Fruit fly (Drosophila melanogaster) whole organism, embryonic: ENCODE measurements around the gene mRpS35.
A peak's percentile ranks its signal among the peaks of the same experiment; 100 is the strongest.

Experiments
- Ada2b ChIP-seq: fragments of 200-800 bp; sonication (Bioruptor generic); IDR thresholded peaks from 2 replicates; pipeline ENCODE4 v1.3.6; 2022; ENCODE audit warnings: missing biosample characterization, missing genetic modification characterization
- Asciz ChIP-seq: fragments of 200-800 bp; sonication (Bioruptor generic); optimal IDR thresholded peaks from 2 replicates; lab custom pipeline; 2017; ENCODE audit warnings: missing biosample characterization, mild to moderate bottlenecking, missing genetic modification characterization, missing genetic modification reagents
- Bteb2 ChIP-seq: fragments of 200-800 bp; sonication (Bioruptor generic); optimal IDR thresholded peaks from 2 replicates; lab custom pipeline; 2016; ENCODE audit warnings: missing biosample characterization, missing genetic modification characterization
- CG10366 ChIP-seq: fragments of 200-800 bp; sonication (Bioruptor generic); IDR thresholded peaks from 2 replicates; pipeline ENCODE4 v1.3.6; 2022; ENCODE audit warnings: missing biosample characterization, missing genetic modification characterization
- CG11093 ChIP-seq: fragments of 200-800 bp; sonication (Bioruptor generic); IDR thresholded peaks from 3 replicates; pipeline ENCODE4 v1.3.6; 2022; ENCODE audit warnings: missing biosample characterization, missing genetic modification characterization
- CG11456 ChIP-seq: fragments of 200-800 bp; sonication (Bioruptor generic); IDR thresholded peaks from 3 replicates; pipeline ENCODE4 v1.3.6; 2022; ENCODE audit warnings: missing biosample characterization, missing genetic modification characterization
- CG11504 ChIP-seq: fragments of 200-800 bp; sonication (Bioruptor generic); optimal IDR thresholded peaks from 3 replicates; lab custom pipeline; 2019; ENCODE audit warnings: missing biosample characterization, mild to moderate bottlenecking, missing genetic modification characterization, moderate library complexity
- CG14050 ChIP-seq: fragments of 200-800 bp; sonication (Bioruptor generic); IDR thresholded peaks from 3 replicates; pipeline ENCODE4 v1.3.6; 2022; ENCODE audit warnings: missing biosample characterization, missing genetic modification characterization
- CG15269 ChIP-seq: fragments of 200-800 bp; sonication (Bioruptor generic); optimal IDR thresholded peaks from 2 replicates; lab custom pipeline; 2018; ENCODE audit warnings: missing biosample characterization, mild to moderate bottlenecking, missing genetic modification characterization, moderate library complexity
- CG1529 ChIP-seq: fragments of 200-800 bp; sonication (Bioruptor generic); optimal IDR thresholded peaks from 3 replicates; lab custom pipeline; 2018; ENCODE audit warnings: missing biosample characterization, missing genetic modification characterization
- CG17568 ChIP-seq: fragments of 200-800 bp; sonication (Bioruptor generic); optimal IDR thresholded peaks from 2 replicates; lab custom pipeline; 2018; ENCODE audit warnings: missing biosample characterization, mild to moderate bottlenecking, missing genetic modification characterization, moderate library complexity
- CG17912 ChIP-seq: fragments of 200-800 bp; sonication (Bioruptor generic); optimal IDR thresholded peaks from 2 replicates; lab custom pipeline; 2018; ENCODE audit warnings: missing biosample characterization, mild to moderate bottlenecking, missing genetic modification characterization
- CG2712 ChIP-seq: fragments of 200-800 bp; optimal IDR thresholded peaks from 3 replicates; lab custom pipeline; 2019; ENCODE audit warnings: missing biosample characterization, mild to moderate bottlenecking, missing genetic modification characterization, moderate library complexity
- CG30403 ChIP-seq: fragments of 200-800 bp; sonication (Bioruptor generic); optimal IDR thresholded peaks from 3 replicates; lab custom pipeline; 2016; ENCODE audit warnings: missing biosample characterization, missing genetic modification characterization
- CG32772 ChIP-seq: fragments of 200-800 bp; sonication (Bioruptor generic); IDR thresholded peaks from 2 replicates; pipeline ENCODE4 v1.3.6; 2022; ENCODE audit warnings: missing biosample characterization, missing genetic modification characterization
- CG3847 ChIP-seq: fragments of 200-800 bp; sonication (Bioruptor generic); IDR thresholded peaks from 2 replicates; pipeline ENCODE4 v1.3.6; 2022; ENCODE audit warnings: missing biosample characterization, missing genetic modification characterization
- CG7839 ChIP-seq: fragments of 200-800 bp; sonication (Bioruptor generic); optimal IDR thresholded peaks from 3 replicates; lab custom pipeline; 2018; ENCODE audit warnings: missing biosample characterization, mild to moderate bottlenecking, missing genetic modification characterization, moderate library complexity
- E2f2 ChIP-seq: fragments of 200-800 bp; sonication (Bioruptor generic); IDR thresholded peaks from 2 replicates; pipeline ENCODE4 v1.3.6; 2022; ENCODE audit warnings: missing biosample characterization, missing genetic modification characterization
- H2.0 ChIP-seq: fragments of 200-800 bp; sonication (Bioruptor generic); IDR thresholded peaks from 2 replicates; pipeline ENCODE4 v1.3.6; 2022; ENCODE audit warnings: missing biosample characterization, missing genetic modification characterization
- HLH3B ChIP-seq: fragments of 200-800 bp; sonication (Bioruptor generic); IDR thresholded peaks from 2 replicates; pipeline ENCODE4 v1.3.6; 2022; ENCODE audit warnings: missing biosample characterization, missing genetic modification characterization
- Hr51 ChIP-seq, 2 experiments: fragments of 200-800 bp; sonication (Bioruptor generic); optimal IDR thresholded peaks; 2 replicates in 1 of 2; 3 replicates in 1 of 2; lab custom pipeline; 2016 to 2018; ENCODE audit warnings: missing biosample characterization in 2 of 2, missing genetic modification characterization in 2 of 2, mild to moderate bottlenecking in 1 of 2, moderate library complexity in 1 of 2
- Lhr ChIP-seq: fragments of 200-800 bp; sonication (Bioruptor generic); optimal IDR thresholded peaks from 3 replicates; lab custom pipeline; 2017; ENCODE audit warnings: mild to moderate bottlenecking, missing biosample characterization, missing genetic modification reagents, missing genetic modification characterization
- Med ChIP-seq: fragments of 200-800 bp; sonication (Bioruptor generic); peaks from one replicate; lab custom pipeline; 2016; ENCODE audit warnings: missing biosample characterization, missing genetic modification characterization, mild to moderate bottlenecking, inconsistent platforms, moderate library complexity
- NFAT ChIP-seq: fragments of 200-800 bp; sonication (Bioruptor generic); IDR thresholded peaks from 2 replicates; pipeline ENCODE4 v1.3.6; 2022; ENCODE audit warnings: missing biosample characterization, missing genetic modification characterization
- Nf-YC ChIP-seq: fragments of 200-800 bp; optimal IDR thresholded peaks from 3 replicates; lab custom pipeline; 2019; ENCODE audit warnings: missing biosample characterization, mild to moderate bottlenecking, missing genetic modification characterization, moderate library complexity
- Scr ChIP-seq: fragments of 200-800 bp; sonication (Bioruptor generic); IDR thresholded peaks from 2 replicates; pipeline ENCODE4 v1.3.6; 2022; ENCODE audit warnings: missing biosample characterization, missing genetic modification characterization; ENCODE audit not compliant: partially characterized antibody
- Sox102F ChIP-seq: fragments of 200-800 bp; sonication (Bioruptor generic); optimal IDR thresholded peaks from 2 replicates; lab custom pipeline; 2018; ENCODE audit warnings: missing biosample characterization, mild to moderate bottlenecking, missing genetic modification characterization, moderate library complexity
- Tbp ChIP-seq: fragments of >200 bp; optimal IDR thresholded peaks from 2 replicates; lab custom pipeline; 2018; ENCODE audit warnings: missing biosample characterization, missing genetic modification characterization
- al ChIP-seq: fragments of 200-800 bp; sonication (Bioruptor generic); IDR thresholded peaks from 2 replicates; pipeline ENCODE4 v1.3.6; 2022; ENCODE audit warnings: missing biosample characterization, missing genetic modification characterization
- ap ChIP-seq: fragments of 200-800 bp; sonication (Bioruptor generic); IDR thresholded peaks from 2 replicates; pipeline ENCODE4 v1.3.6; 2022; ENCODE audit warnings: missing biosample characterization, missing genetic modification characterization
- ash1 ChIP-seq: fragments of 200-800 bp; sonication (Bioruptor generic); optimal IDR thresholded peaks from 2 replicates; lab custom pipeline; 2018; ENCODE audit warnings: missing biosample characterization, mild to moderate bottlenecking, missing genetic modification characterization
- crp ChIP-seq, 2 experiments: fragments of 200-800 bp; sonication (Bioruptor generic); optimal IDR thresholded peaks; 2 replicates in 1 of 2; 3 replicates in 1 of 2; lab custom pipeline; 2017; ENCODE audit warnings: missing biosample characterization in 2 of 2, missing genetic modification characterization in 2 of 2, mild to moderate bottlenecking in 1 of 2, moderate library complexity in 1 of 2
- dmrt99B ChIP-seq: fragments of 200-800 bp; sonication (Bioruptor generic); optimal IDR thresholded peaks from 2 replicates; lab custom pipeline; 2018; ENCODE audit warnings: missing biosample characterization, mild to moderate bottlenecking, missing genetic modification characterization, moderate library complexity
- dysf ChIP-seq: fragments of 200-800 bp; sonication (Bioruptor generic); IDR thresholded peaks from 3 replicates; pipeline ENCODE4 v1.3.6; 2022; ENCODE audit warnings: missing biosample characterization, missing genetic modification characterization
- esg ChIP-seq: fragments of 200-800 bp; sonication (Bioruptor generic); conservative IDR thresholded peaks from 2 replicates; pipeline ENCODE4 v1.3.6; 2022; ENCODE audit warnings: missing biosample characterization, missing genetic modification characterization
- gem ChIP-seq: fragments of 200-800 bp; sonication (Bioruptor generic); optimal IDR thresholded peaks from 2 replicates; lab custom pipeline; 2019; ENCODE audit warnings: missing biosample characterization, mild to moderate bottlenecking, missing genetic modification characterization, moderate library complexity
- grau ChIP-seq: fragments of 200-800 bp; optimal IDR thresholded peaks from 3 replicates; lab custom pipeline; 2019; ENCODE audit warnings: missing biosample characterization, mild to moderate bottlenecking, missing genetic modification characterization, moderate library complexity
- hkb ChIP-seq, 2 experiments: fragments of 200-800 bp in 1 of 2; fragments of >200 bp in 1 of 2; sonication (Bioruptor generic) in 1 of 2; IDR thresholded peaks in 1 of 2; optimal IDR thresholded peaks in 1 of 2; 2 replicates each; pipeline versions ENCODE4 v1.3.6 to Lab custom; 2017 to 2022; ENCODE audit warnings: missing biosample characterization in 1 of 2, missing genetic modification characterization in 1 of 2
- hth ChIP-seq: fragments of >200 bp; optimal IDR thresholded peaks from 2 replicates; lab custom pipeline; 2017; ENCODE audit warnings: inconsistent platforms
- prd ChIP-seq, 3 experiments: fragments of >200 bp in 2 of 3; fragments of 200-800 bp in 1 of 3; sonication (Bioruptor generic) in 1 of 3; optimal IDR thresholded peaks in 2 of 3; IDR thresholded peaks in 1 of 3; 2 replicates in 2 of 3; 3 replicates in 1 of 3; pipeline versions ENCODE4 v1.3.6 to Lab custom; 2017 to 2022; ENCODE audit warnings: missing biosample characterization in 1 of 3, missing genetic modification characterization in 1 of 3
- row ChIP-seq: fragments of 200-800 bp; sonication (Bioruptor generic); IDR thresholded peaks from 3 replicates; pipeline ENCODE4 v1.3.6; 2022; ENCODE audit warnings: missing biosample characterization, missing genetic modification characterization
- sens ChIP-seq: fragments of 200-800 bp; sonication (Bioruptor generic); peaks from one replicate; lab custom pipeline; 2016; ENCODE audit warnings: missing biosample characterization, missing genetic modification characterization
- seq ChIP-seq: fragments of 200-800 bp; sonication (Bioruptor generic); IDR thresholded peaks from 2 replicates; pipeline ENCODE4 v1.3.6; 2022; ENCODE audit warnings: missing biosample characterization, missing genetic modification characterization
- so ChIP-seq: fragments of 200-800 bp; sonication (Bioruptor generic); IDR thresholded peaks from 3 replicates; pipeline ENCODE4 v1.3.6; 2022; ENCODE audit warnings: missing biosample characterization, missing genetic modification characterization
- sob ChIP-seq: fragments of 200-800 bp; sonication (Bioruptor generic); IDR thresholded peaks from 2 replicates; pipeline ENCODE4 v1.3.6; 2022; ENCODE audit warnings: missing biosample characterization, missing genetic modification characterization
- ssp ChIP-seq: fragments of 200-800 bp; sonication (Bioruptor generic); IDR thresholded peaks from 2 replicates; pipeline ENCODE4 v1.3.6; 2022; ENCODE audit warnings: missing biosample characterization, missing genetic modification characterization
- trh ChIP-seq: fragments of 200-800 bp; sonication (Bioruptor generic); optimal IDR thresholded peaks from 2 replicates; lab custom pipeline; 2016; ENCODE audit warnings: missing biosample characterization, missing genetic modification characterization
- ttk ChIP-seq: fragments of 200-800 bp; sonication (Bioruptor generic); IDR thresholded peaks from 2 replicates; pipeline ENCODE4 v2.1.2; 2022; ENCODE audit warnings: missing biosample characterization, missing genetic modification characterization
- zfh1 ChIP-seq: fragments of 200-800 bp; sonication (Bioruptor generic); IDR thresholded peaks from 3 replicates; pipeline ENCODE4 v1.3.6; 2022; ENCODE audit warnings: missing biosample characterization, missing genetic modification characterization

The mRpS35 gene

dm6 chr3L:2763762-2764161, 16.9 kb upstream of the mRpS35 start:
- TF ChIP-seq CG7839 (tag; lab: Kevin White, UChicago), result peak; percentile 35
- TF ChIP-seq CG32772, result 0 out of 2 replicates have a peak, but pooled peaks have one; percentile 18
- TF ChIP-seq hkb (optimal IDR thresholded peaks at IDR 0.05; lab: Kevin White, UChicago), result no peak
- TF ChIP-seq hkb (GFP tag; IDR thresholded peaks at IDR 0.05; lab: Robert Waterston, UW), result 0 out of 2 replicates have a peak, but pooled peaks have one; percentile 27
- no peak for TF ChIP-seq prd (optimal IDR thresholded peaks at IDR 0.05; lab: Kevin White, UChicago)
- peak; percentile 42; the same call in 2 of the 3 replicates for TF ChIP-seq prd (GFP tag; IDR thresholded peaks at IDR 0.05; lab: Robert Waterston, UW)
- TF ChIP-seq esg, result peak; percentile 53
- no peak for TF ChIP-seq trh (GFP tag; lab: Kevin White, UChicago)
- TF ChIP-seq Nf-YC, result peak; percentile 38
- TF ChIP-seq Bteb2 (GFP tag; lab: Kevin White, UChicago), result no peak
- TF ChIP-seq dmrt99B, result peak; percentile 45
- peak; percentile 29 for TF ChIP-seq grau (tag; lab: Kevin White, UChicago)
- TF ChIP-seq Sox102F, result peak; percentile 32
- peak; percentile 31; the same call in 1 of the 2 replicates for TF ChIP-seq sob
- TF ChIP-seq CG30403 (GFP tag; lab: Kevin White, UChicago), result peak; percentile 12
- peak; percentile 52 for TF ChIP-seq seq
- peak; percentile 62 for TF ChIP-seq row (GFP tag; lab: Robert Waterston, UW)
- TF ChIP-seq al (GFP tag; lab: Robert Waterston, UW), result peak; percentile 48; the same call in 1 of the 2 replicates
- TF ChIP-seq ash1 (GFP tag; lab: Kevin White, UChicago), result no peak
- TF ChIP-seq Scr, result no peak
- TF ChIP-seq H2.0 (GFP tag; lab: Robert Waterston, UW), result peak; percentile 52
- TF ChIP-seq Tbp (GFP tag; lab: Kevin White, UChicago), result no peak
- TF ChIP-seq ap (GFP tag; lab: Robert Waterston, UW), result 0 out of 2 replicates have a peak, but pooled peaks have one; percentile 24
- TF ChIP-seq CG2712 (tag; lab: Kevin White, UChicago), result peak; percentile 27
- peak in 1 of 2 experiments; percentile 36 for TF ChIP-seq Hr51 (GFP tag; optimal IDR thresholded peaks at IDR 0.05; lab: Kevin White, UChicago)
- TF ChIP-seq Med, result peak; percentile 67
- peak; percentile 35 for TF ChIP-seq CG15269 (tag; lab: Kevin White, UChicago)
- TF ChIP-seq CG17568, result no peak
- TF ChIP-seq zfh1 (GFP tag; lab: Robert Waterston, UW), result peak; percentile 40; the same call in 1 of the 3 replicates
- TF ChIP-seq HLH3B (GFP tag; lab: Robert Waterston, UW), result peak; percentile 49
- TF ChIP-seq dysf (GFP tag; lab: Robert Waterston, UW), result peak; percentile 61; the same call in 2 of the 3 replicates
- 0 out of 3 replicates have a peak, but pooled peaks have one; percentile 14 for TF ChIP-seq so
- TF ChIP-seq hth (lab: Kevin White, UChicago), result no peak
- peak; percentile 25 for TF ChIP-seq gem (tag; lab: Kevin White, UChicago)
- peak; percentile 47 for TF ChIP-seq CG10366
- TF ChIP-seq Asciz, result no peak
- no peak for TF ChIP-seq CG1529 (GFP tag; lab: Kevin White, UChicago)
- 0 out of 3 replicates have a peak, but pooled peaks have one; percentile 29 for TF ChIP-seq CG11456 (GFP tag; lab: Robert Waterston, UW)
- peak; percentile 9 for TF ChIP-seq CG11504 (tag; lab: Kevin White, UChicago)
- 0 out of 3 replicates have a peak, but pooled peaks have one; percentile 11 for TF ChIP-seq CG14050 (GFP tag; lab: Robert Waterston, UW)
- TF ChIP-seq crp (GFP tag; optimal IDR thresholded peaks at IDR 0.05; lab: Kevin White, UChicago), result no peak
- peak; percentile 27 for TF ChIP-seq E2f2 (GFP tag; lab: Robert Waterston, UW)
- peak; percentile 44; the same call in 1 of the 2 replicates for TF ChIP-seq Ada2b (GFP tag; lab: Robert Waterston, UW)
- 0 out of 2 replicates have a peak, but pooled peaks have one; percentile 23 for TF ChIP-seq ttk (GFP tag; lab: Robert Waterston, UW)
- peak; percentile 25; the same call in 1 of the 2 replicates for TF ChIP-seq NFAT
- peak; percentile 37; the same call in 1 of the 3 replicates for TF ChIP-seq CG11093
- TF ChIP-seq CG3847, result no peak
- TF ChIP-seq ssp, result 0 out of 2 replicates have a peak, but pooled peaks have one; percentile 32
- TF ChIP-seq CG17912, result no peak
- peak; percentile 56 for TF ChIP-seq sens (GFP tag; lab: Kevin White, UChicago)
- no peak for TF ChIP-seq Lhr
